Worm (Caenorhabditis elegans): ENCODE data around the gene tmem-135.

DNA sequence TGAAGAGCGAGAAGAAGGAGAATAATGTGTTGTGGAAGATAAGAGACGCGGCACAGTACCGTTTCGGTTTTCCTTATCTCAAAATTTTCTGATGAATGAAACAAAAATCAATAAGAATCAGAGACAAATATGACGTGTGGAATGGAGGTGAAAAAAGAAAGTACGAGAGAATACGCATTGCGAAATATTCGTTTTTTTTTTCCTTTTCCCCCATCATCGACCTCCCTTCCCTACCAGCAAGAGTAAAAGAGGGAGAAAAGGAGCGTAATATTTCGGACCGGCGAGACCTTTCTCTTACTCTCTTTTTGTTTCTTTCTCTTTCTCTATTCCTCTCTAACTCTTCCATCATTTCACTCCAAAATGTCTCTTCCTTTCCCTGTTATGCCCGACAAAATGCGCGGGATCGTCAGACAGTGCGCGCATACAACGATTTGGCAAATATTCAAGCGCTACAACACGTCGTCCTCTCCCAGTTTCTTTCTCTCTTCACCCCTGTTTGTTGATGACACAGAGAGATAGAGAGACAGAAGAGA, 11.1 kb upstream of the tmem-135 start:
- TF ChIP-seq ZK546.5 (tag; optimal IDR thresholded peaks at IDR 0.05) = no peak
- no peak for TF ChIP-seq nhr-11 (tag; optimal IDR thresholded peaks at IDR 0.05)

All from whole organism, L2 larva.